Worm (Caenorhabditis elegans) whole organism, late embryonic: ENCODE data around the gene col-97.

Source experiments
- F13H6.1 ChIP-seq: sonication (generic microtip); optimal IDR thresholded peaks from 2 replicates; lab custom pipeline; 2016; ENCODE audit warnings: missing genetic modification characterization, missing compliant biosample characterization
- K02D7.2 ChIP-seq: sonication (generic microtip); optimal IDR thresholded peaks from 2 replicates; lab custom pipeline; 2017; ENCODE audit warnings: mild to moderate bottlenecking, missing genetic modification characterization, missing compliant biosample characterization
- K09A11.1 ChIP-seq: sonication (generic microtip); optimal IDR thresholded peaks from 2 replicates; lab custom pipeline; 2017; ENCODE audit warnings: antibody characterized with exemption, mild to moderate bottlenecking, missing genetic modification characterization, missing compliant biosample characterization; ENCODE audit not compliant: insufficient read depth
- T23F11.4 ChIP-seq: fragments of 200-800 bp; sonication (Bioruptor generic); optimal IDR thresholded peaks from 2 replicates; lab custom pipeline; 2018; ENCODE audit warnings: mild to moderate bottlenecking, missing genetic modification characterization, missing compliant biosample characterization
- ahr-1 ChIP-seq: sonication (generic microtip); optimal IDR thresholded peaks from 2 replicates; lab custom pipeline; 2016; ENCODE audit warnings: missing genetic modification characterization, missing compliant biosample characterization
- ama-1 ChIP-seq: fragments of 150-350 bp; optimal IDR thresholded peaks from 2 replicates; lab custom pipeline; 2014
- ceh-19 ChIP-seq: fragments of 200-800 bp; sonication (Bioruptor generic); optimal IDR thresholded peaks from 2 replicates; lab custom pipeline; 2018; ENCODE audit warnings: mild to moderate bottlenecking, missing genetic modification characterization, missing compliant biosample characterization
- ceh-2 ChIP-seq: sonication (generic microtip); optimal IDR thresholded peaks from 2 replicates; lab custom pipeline; 2016; ENCODE audit warnings: missing genotype, missing genetic modification characterization, missing compliant biosample characterization
- ceh-30 ChIP-seq: fragments of 150-350 bp; optimal IDR thresholded peaks from 2 replicates; lab custom pipeline; 2014; ENCODE audit warnings: missing biosample characterization, missing genetic modification characterization
- ceh-31 ChIP-seq: sonication (generic microtip); optimal IDR thresholded peaks from 2 replicates; lab custom pipeline; 2016; ENCODE audit warnings: missing genetic modification characterization, missing compliant biosample characterization
- ceh-34 ChIP-seq: sonication (generic microtip); optimal IDR thresholded peaks from 2 replicates; lab custom pipeline; 2016; ENCODE audit warnings: mild to moderate bottlenecking, missing genetic modification characterization, missing compliant biosample characterization
- ceh-9 ChIP-seq: sonication (generic microtip); optimal IDR thresholded peaks from 2 replicates; lab custom pipeline; 2016; ENCODE audit warnings: mild to moderate bottlenecking, missing genetic modification characterization, inconsistent platforms, missing compliant biosample characterization
- dmd-4 ChIP-seq: sonication (generic microtip); optimal IDR thresholded peaks from 2 replicates; lab custom pipeline; 2016; ENCODE audit warnings: borderline replicate concordance, missing genetic modification characterization, missing compliant biosample characterization
- elt-4 ChIP-seq: sonication (generic microtip); optimal IDR thresholded peaks from 2 replicates; lab custom pipeline; 2016; ENCODE audit warnings: missing genetic modification characterization, missing compliant biosample characterization
- eyg-1 ChIP-seq: sonication (generic microtip); optimal IDR thresholded peaks from 2 replicates; lab custom pipeline; 2016; ENCODE audit warnings: missing genotype, missing genetic modification characterization, missing compliant biosample characterization
- fax-1 ChIP-seq: sonication (generic microtip); optimal IDR thresholded peaks from 2 replicates; lab custom pipeline; 2016; ENCODE audit warnings: missing genotype, missing genetic modification characterization, missing compliant biosample characterization
- fkh-6 ChIP-seq: sonication (generic microtip); optimal IDR thresholded peaks from 2 replicates; lab custom pipeline; 2016; ENCODE audit warnings: missing genetic modification characterization, missing compliant biosample characterization
- hlh-15 ChIP-seq: sonication (generic microtip); optimal IDR thresholded peaks from 2 replicates; lab custom pipeline; 2016; ENCODE audit warnings: missing genetic modification characterization, missing compliant biosample characterization
- hlh-6 ChIP-seq: sonication (generic microtip); optimal IDR thresholded peaks from 2 replicates; lab custom pipeline; 2016; ENCODE audit warnings: missing genotype, missing genetic modification characterization, missing compliant biosample characterization
- hlh-8 ChIP-seq: sonication (generic microtip); optimal IDR thresholded peaks from 2 replicates; lab custom pipeline; 2016; ENCODE audit warnings: missing genotype, missing genetic modification characterization, missing compliant biosample characterization
- madf-2 ChIP-seq: sonication (generic microtip); optimal IDR thresholded peaks from 2 replicates; lab custom pipeline; 2017; ENCODE audit warnings: missing genetic modification characterization, missing compliant biosample characterization
- mec-3 ChIP-seq: sonication (generic microtip); optimal IDR thresholded peaks from 2 replicates; lab custom pipeline; 2016; ENCODE audit warnings: borderline replicate concordance, missing genetic modification characterization, missing compliant biosample characterization
- nhr-232 ChIP-seq: sonication (generic microtip); optimal IDR thresholded peaks from 2 replicates; lab custom pipeline; 2016; ENCODE audit warnings: missing genetic modification characterization, missing compliant biosample characterization
- npax-4 ChIP-seq: sonication (generic microtip); optimal IDR thresholded peaks from 2 replicates; lab custom pipeline; 2016; ENCODE audit warnings: missing genetic modification characterization, missing compliant biosample characterization
- odd-2 ChIP-seq: sonication (generic microtip); optimal IDR thresholded peaks from 2 replicates; lab custom pipeline; 2017; ENCODE audit warnings: antibody characterized with exemption, mild to moderate bottlenecking, missing genetic modification characterization, missing compliant biosample characterization
- pax-1 ChIP-seq: fragments of 150-350 bp; optimal IDR thresholded peaks from 2 replicates; lab custom pipeline; 2014; ENCODE audit warnings: missing biosample characterization, missing genetic modification characterization
- pha-2 ChIP-seq: sonication (generic microtip); optimal IDR thresholded peaks from 2 replicates; lab custom pipeline; 2017; ENCODE audit warnings: mild to moderate bottlenecking, missing genetic modification characterization, missing compliant biosample characterization
- pha-4 ChIP-seq: fragments of 150-350 bp; optimal IDR thresholded peaks from 2 replicates; lab custom pipeline; 2018; ENCODE audit warnings: missing biosample characterization, missing genetic modification reagents, missing genetic modification characterization
- pros-1 ChIP-seq: fragments of 150-350 bp; optimal IDR thresholded peaks from 2 replicates; lab custom pipeline; 2014; ENCODE audit warnings: missing biosample characterization, missing genetic modification reagents, missing genetic modification characterization
- sdc-2 ChIP-seq: sonication (generic microtip); optimal IDR thresholded peaks from 2 replicates; lab custom pipeline; 2016; ENCODE audit warnings: missing genotype, missing genetic modification characterization, missing compliant biosample characterization
- sox-2 ChIP-seq: fragments of 200-800 bp; sonication (Bioruptor generic); IDR thresholded peaks from 2 replicates; pipeline ENCODE4 v1.3.6; 2022; ENCODE audit warnings: missing genetic modification reagents, missing genetic modification characterization, missing compliant biosample characterization
- syd-9 ChIP-seq: sonication (generic microtip); optimal IDR thresholded peaks from 2 replicates; lab custom pipeline; 2016; ENCODE audit warnings: mild to moderate bottlenecking, missing genetic modification characterization, moderate library complexity, missing compliant biosample characterization
- tbx-2 ChIP-seq: sonication (generic microtip); optimal IDR thresholded peaks from 2 replicates; lab custom pipeline; 2016; ENCODE audit warnings: missing genetic modification characterization, missing compliant biosample characterization
- tbx-7 ChIP-seq: sonication (generic microtip); optimal IDR thresholded peaks from 2 replicates; lab custom pipeline; 2016; ENCODE audit warnings: missing genotype, missing genetic modification characterization, missing compliant biosample characterization
- unc-42 ChIP-seq: sonication (generic microtip); optimal IDR thresholded peaks from 2 replicates; lab custom pipeline; 2016; ENCODE audit warnings: missing genotype, missing genetic modification characterization, missing compliant biosample characterization
- unc-55 ChIP-seq: sonication (generic microtip); optimal IDR thresholded peaks from 2 replicates; lab custom pipeline; 2017; ENCODE audit warnings: missing biosample characterization, missing genetic modification reagents, missing genetic modification characterization
- unc-86 ChIP-seq: sonication (generic microtip); optimal IDR thresholded peaks from 2 replicates; lab custom pipeline; 2016; ENCODE audit warnings: missing genetic modification characterization, missing compliant biosample characterization
- zip-5 ChIP-seq: sonication (generic microtip); optimal IDR thresholded peaks from 2 replicates; lab custom pipeline; 2016; ENCODE audit warnings: missing genetic modification characterization, missing compliant biosample characterization
- ztf-16 ChIP-seq: sonication (generic microtip); optimal IDR thresholded peaks from 2 replicates; lab custom pipeline; 2017; ENCODE audit warnings: missing genetic modification characterization, missing compliant biosample characterization

col-97 gene

DNA sequence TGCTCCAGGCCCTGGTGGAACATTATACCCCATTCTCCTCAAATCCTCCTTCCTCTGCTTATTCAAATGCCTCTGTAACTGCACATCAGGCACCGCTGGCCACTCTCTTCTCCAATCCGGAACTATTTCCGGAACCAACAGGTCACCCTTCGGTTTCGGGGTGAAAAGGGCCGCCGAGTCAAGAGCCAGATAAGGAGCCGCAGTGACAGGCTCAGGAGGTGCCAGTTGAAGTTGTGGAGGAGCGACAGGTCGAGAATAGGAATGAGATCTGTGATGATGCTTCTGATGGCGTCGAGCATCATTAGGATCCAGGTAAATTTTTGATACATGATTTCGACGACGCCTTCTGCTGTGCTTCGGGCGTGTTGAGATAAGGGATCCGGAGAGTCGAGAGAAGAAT, 4.7 kb upstream of the col-97 start:
- TF ChIP-seq hlh-15 (no peak), ceh-9 (no peak), nhr-232 (tag; lab: Kevin White, UChicago) (no peak), hlh-8 (tag; lab: Kevin White, UChicago) (no peak), odd-2 (tag; lab: Kevin White, UChicago) (no peak), elt-4 (tag; lab: Kevin White, UChicago) (no peak), sox-2 (no peak), ceh-2 (tag; lab: Kevin White, UChicago) (no peak), K09A11.1 (tag; lab: Kevin White, UChicago) (no peak), unc-55 (GFP tag; lab: Kevin White, UChicago) (no peak), mec-3 (tag; lab: Kevin White, UChicago) (no peak), eyg-1 (tag; lab: Kevin White, UChicago) (no peak), npax-4 (no peak), pha-4 (tag; lab: Kevin White, UChicago) (no peak)

DNA sequence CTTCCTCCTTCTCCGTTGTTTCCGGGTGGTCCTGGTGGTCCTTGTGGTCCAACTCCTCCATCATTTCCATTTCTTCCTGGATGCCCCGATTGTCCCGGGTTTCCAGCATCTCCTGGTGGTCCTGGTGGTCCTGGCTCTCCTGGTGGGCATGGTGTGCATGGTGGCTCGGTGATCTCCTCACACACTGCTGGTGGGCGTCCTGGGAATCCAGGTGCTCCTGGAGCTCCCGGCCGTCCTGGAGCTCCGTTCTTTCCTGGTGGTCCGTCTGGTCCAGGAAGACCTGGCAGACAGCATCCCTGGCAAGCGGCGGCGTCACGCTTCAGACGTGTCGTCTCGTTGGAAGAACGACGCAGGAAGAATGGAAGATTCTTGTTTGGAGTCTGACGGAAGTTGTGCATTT, 452 bp downstream of the col-97 start:
- TF ChIP-seq eyg-1 (tag; lab: Kevin White, UChicago) (no peak), tbx-2 (tag; lab: Kevin White, UChicago) (no peak), elt-4 (tag; lab: Kevin White, UChicago) (peak; percentile 88), hlh-15 (no peak), sdc-2 (tag; lab: Kevin White, UChicago) (peak; percentile 29), ztf-16 (tag; lab: Kevin White, UChicago) (no peak), pha-2 (tag; lab: Kevin White, UChicago) (no peak), T23F11.4 (GFP tag; lab: Kevin White, UChicago) (no peak)

DNA sequence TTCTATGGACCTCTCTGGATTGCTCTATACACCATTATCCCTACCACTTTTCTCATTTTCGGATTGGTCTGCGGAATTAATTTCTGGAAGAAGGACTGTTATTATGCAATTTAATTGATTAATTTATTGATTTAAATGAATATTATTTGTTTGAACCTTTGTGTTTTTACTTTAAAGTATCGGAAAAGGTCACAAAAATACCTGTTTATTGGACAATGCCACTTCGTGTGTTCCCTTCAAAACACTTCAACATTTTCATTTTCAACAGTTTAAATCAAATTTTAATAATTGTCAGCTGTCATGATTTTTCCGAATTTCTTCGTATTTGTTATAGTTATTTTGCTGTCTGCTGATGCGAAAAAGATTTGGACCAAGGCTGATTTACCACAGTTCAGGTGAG, 2.5 kb downstream of the col-97 start, which contains the start of gene ZK1010.12:
Gene ZK1010.12 (plus strand): TSS at position 301 of the 400 bp plus-strand sequence.
- TF ChIP-seq unc-86: no peak
- TF ChIP-seq fkh-6 (tag; lab: Kevin White, UChicago): no peak
- no peak for TF ChIP-seq unc-42 (tag; lab: Kevin White, UChicago)
- no peak for TF ChIP-seq ahr-1 (tag; lab: Kevin White, UChicago)
- no peak for TF ChIP-seq npax-4
- TF ChIP-seq ceh-2 (tag; lab: Kevin White, UChicago): no peak
- TF ChIP-seq pha-2 (tag; lab: Kevin White, UChicago): no peak
- no peak for TF ChIP-seq F13H6.1
- no peak for TF ChIP-seq eyg-1 (tag; lab: Kevin White, UChicago)
- no peak for TF ChIP-seq odd-2 (tag; lab: Kevin White, UChicago)
- no peak for TF ChIP-seq tbx-7 (tag; lab: Kevin White, UChicago)
- TF ChIP-seq fax-1 (tag; lab: Kevin White, UChicago): no peak
- no peak for TF ChIP-seq dmd-4 (tag; lab: Kevin White, UChicago)
- no peak for TF ChIP-seq sox-2
- no peak for TF ChIP-seq K02D7.2
- no peak for TF ChIP-seq zip-5 (tag; lab: Kevin White, UChicago)
- TF ChIP-seq nhr-232 (tag; lab: Kevin White, UChicago): no peak
- TF ChIP-seq tbx-2 (tag; lab: Kevin White, UChicago): no peak
- no peak for TF ChIP-seq ceh-19
- no peak for TF ChIP-seq pros-1 (tag; lab: Kevin White, UChicago)

DNA sequence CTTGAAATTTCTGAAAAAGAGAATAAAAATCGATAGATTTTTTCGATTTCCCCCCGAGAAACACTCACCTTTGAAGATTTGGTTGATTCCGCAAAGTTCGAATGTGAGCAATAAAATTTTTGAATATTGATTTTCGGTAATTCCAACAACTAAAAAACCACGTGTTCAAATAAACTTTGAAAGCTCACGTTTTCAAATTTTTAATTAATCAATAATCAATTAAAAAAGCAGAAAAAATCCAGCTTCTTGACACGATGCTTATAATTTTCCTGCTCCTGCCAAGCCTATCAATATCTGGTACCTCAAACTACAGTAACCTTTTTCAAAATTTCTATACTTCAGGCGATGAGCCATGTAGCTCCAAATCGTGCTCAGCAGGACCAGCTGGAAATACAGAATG, 6.1 kb downstream of the col-97 start, which contains the start of gene ZK1010.5:
Gene ZK1010.5 (minus strand): TSS at position 101 of the 400 bp plus-strand sequence.
- TF ChIP-seq zip-5 (tag; lab: Kevin White, UChicago) (no peak), ceh-34 (tag; lab: Kevin White, UChicago) (no peak), ceh-31 (no peak), pax-1 (no peak), unc-86 (no peak), ceh-30 (no peak), ceh-19 (no peak), elt-4 (tag; lab: Kevin White, UChicago) (no peak), tbx-7 (tag; lab: Kevin White, UChicago) (no peak), hlh-15 (no peak), ama-1 (lab: Kevin White, UChicago) (no peak), T23F11.4 (GFP tag; lab: Kevin White, UChicago) (no peak), hlh-6 (tag; lab: Kevin White, UChicago) (no peak), sdc-2 (tag; lab: Kevin White, UChicago) (no peak), odd-2 (tag; lab: Kevin White, UChicago) (no peak), syd-9 (tag; lab: Kevin White, UChicago) (no peak), madf-2 (tag; lab: Kevin White, UChicago) (no peak)
